Fruit fly (Drosophila melanogaster) whole organism, pupa: Measurements from ENCODE around the gene CG6066.

Experiments used
- CG13204 ChIP-seq: fragments of 200-800 bp; sonication (Bioruptor generic); optimal IDR thresholded peaks from 2 replicates; lab custom pipeline; 2018; ENCODE audit warnings: missing biosample characterization, mild to moderate bottlenecking, missing genetic modification characterization, moderate library complexity
- CG14655 ChIP-seq: fragments of 200-800 bp; sonication (Bioruptor generic); optimal IDR thresholded peaks from 3 replicates; lab custom pipeline; 2017; ENCODE audit warnings: mild to moderate bottlenecking, missing biosample characterization, missing genetic modification reagents, missing genetic modification characterization
- CG17806 ChIP-seq: fragments of 200-800 bp; sonication (Bioruptor generic); optimal IDR thresholded peaks from 2 replicates; lab custom pipeline; 2018; ENCODE audit warnings: missing biosample characterization, mild to moderate bottlenecking, missing genetic modification characterization, moderate library complexity
- CG8301 ChIP-seq: fragments of 200-800 bp; sonication (Bioruptor generic); optimal IDR thresholded peaks from 2 replicates; lab custom pipeline; 2018; ENCODE audit warnings: missing biosample characterization, mild to moderate bottlenecking, missing genetic modification characterization
- D1 ChIP-seq: fragments of 200-800 bp; sonication (Bioruptor generic); optimal IDR thresholded peaks from 2 replicates; lab custom pipeline; 2018; ENCODE audit warnings: missing biosample characterization, mild to moderate bottlenecking, missing genetic modification characterization, moderate library complexity
- Snoo ChIP-seq: fragments of 200-800 bp; sonication (Bioruptor generic); optimal IDR thresholded peaks from 3 replicates; lab custom pipeline; 2017; ENCODE audit warnings: missing biosample characterization, mild to moderate bottlenecking, missing genetic modification characterization, inconsistent platforms
- gl ChIP-seq: fragments of 200-800 bp; sonication (Bioruptor generic); optimal IDR thresholded peaks from 2 replicates; lab custom pipeline; 2018; ENCODE audit warnings: missing biosample characterization, mild to moderate bottlenecking, missing genetic modification characterization
- rn ChIP-seq: fragments of 200-800 bp; sonication (Bioruptor generic); IDR thresholded peaks from 2 replicates; pipeline ENCODE4 v1.3.6; 2022; ENCODE audit warnings: missing biosample characterization, missing genetic modification characterization

DNA sequence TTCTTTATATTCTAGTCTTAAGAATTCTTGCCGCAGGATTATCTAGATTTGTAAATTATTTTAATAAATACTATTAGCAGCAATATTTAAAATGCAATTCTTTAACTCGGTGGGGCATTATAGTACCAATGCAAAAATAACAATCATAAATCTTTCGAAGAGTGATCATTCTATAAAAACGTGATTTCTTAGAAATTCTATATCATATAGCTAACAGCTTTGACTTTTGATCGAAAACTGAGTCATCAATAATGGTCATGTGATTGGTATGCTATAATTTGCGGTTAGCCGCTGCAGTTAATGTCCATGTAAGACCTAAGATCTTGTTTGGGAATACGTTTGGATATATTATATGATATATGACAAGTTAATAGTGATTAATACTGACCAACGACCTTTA, 46.3 kb upstream of the CG6066 start, which contains the start of gene ppk31:
- no peak for TF ChIP-seq CG17806 (tag; lab: Kevin White, UChicago)
- no peak for TF ChIP-seq CG8301
- no peak for TF ChIP-seq CG13204 (GFP tag; lab: Kevin White, UChicago)
- TF ChIP-seq rn (GFP tag; lab: Robert Waterston, UW), result no peak
- TF ChIP-seq gl, result no peak
- TF ChIP-seq D1 (tag; lab: Kevin White, UChicago), result no peak
- no peak for TF ChIP-seq Snoo (tag; lab: Kevin White, UChicago)
- TF ChIP-seq CG14655 (GFP tag; lab: Kevin White, UChicago), result no peak
